Worm (Caenorhabditis elegans) whole organism, young adult: Measurements from ENCODE around the gene F43G6.16.
A peak's percentile ranks its signal among the peaks of the same experiment; 100 is the strongest.

Experiments used
- C17E4.6 ChIP-seq: fragments of 200-800 bp; sonication (Bioruptor generic); IDR thresholded peaks from 2 replicates; pipeline ENCODE4 v1.3.6; 2022; ENCODE audit warnings: missing genetic modification reagents, missing genetic modification characterization, missing compliant biosample characterization
- D2030.7 ChIP-seq: fragments of 200-800 bp; sonication (Bioruptor generic); IDR thresholded peaks from 2 replicates; pipeline ENCODE4 v1.3.6; 2022; ENCODE audit warnings: missing genetic modification reagents, missing genetic modification characterization, missing compliant biosample characterization
- F22D6.2 ChIP-seq: sonication (generic microtip); optimal IDR thresholded peaks from 2 replicates; lab custom pipeline; 2016; ENCODE audit warnings: mild to moderate bottlenecking, missing genetic modification characterization, missing compliant biosample characterization
- F49E8.2 ChIP-seq: sonication (generic microtip); optimal IDR thresholded peaks from 3 replicates; lab custom pipeline; 2017; ENCODE audit warnings: missing genetic modification characterization, mild to moderate bottlenecking, missing compliant biosample characterization, antibody characterized with exemption, moderate library complexity; ENCODE audit not compliant: insufficient read depth
- F55B11.4 ChIP-seq: sonication (generic microtip); optimal IDR thresholded peaks from 2 replicates; lab custom pipeline; 2016; ENCODE audit warnings: missing compliant biosample characterization, missing genetic modification characterization, borderline replicate concordance; ENCODE audit not compliant: insufficient read depth
- F57A8.1 ChIP-seq: fragments of 200-800 bp; sonication (Bioruptor generic); optimal IDR thresholded peaks from 2 replicates; lab custom pipeline; 2018; ENCODE audit warnings: mild to moderate bottlenecking, missing genetic modification characterization, moderate library complexity, missing compliant biosample characterization
- F57C9.4 ChIP-seq: sonication (generic microtip); optimal IDR thresholded peaks from 2 replicates; lab custom pipeline; 2017; ENCODE audit warnings: mild to moderate bottlenecking, missing genetic modification characterization, missing compliant biosample characterization
- T26A5.8 ChIP-seq: sonication (generic microtip); optimal IDR thresholded peaks from 2 replicates; lab custom pipeline; 2016; ENCODE audit warnings: missing genetic modification characterization, missing compliant biosample characterization
- Y53F4B.3 ChIP-seq: fragments of 200-800 bp; sonication (Bioruptor generic); IDR thresholded peaks from 2 replicates; pipeline ENCODE4 v1.3.6; 2022; ENCODE audit warnings: missing genetic modification reagents, missing genetic modification characterization, missing compliant biosample characterization
- ZK185.1 ChIP-seq: sonication (generic microtip); optimal IDR thresholded peaks from 2 replicates; lab custom pipeline; 2016; ENCODE audit warnings: mild to moderate bottlenecking, missing genetic modification characterization, missing compliant biosample characterization; ENCODE audit not compliant: poor library complexity, severe bottlenecking
- aptf-2 ChIP-seq: fragments of 200-800 bp; sonication (Bioruptor generic); conservative IDR thresholded peaks from 2 replicates; pipeline ENCODE4 v1.3.6; 2022; ENCODE audit warnings: missing genetic modification reagents, missing genetic modification characterization, missing compliant biosample characterization
- aptf-3 ChIP-seq: fragments of 200-800 bp; sonication (Bioruptor generic); IDR thresholded peaks from 2 replicates; pipeline ENCODE4 v1.3.6; 2022; ENCODE audit warnings: missing genetic modification characterization, missing compliant biosample characterization
- attf-6 ChIP-seq: fragments of 200-800 bp; sonication (Bioruptor generic); IDR thresholded peaks from 2 replicates; pipeline ENCODE4 v1.3.6; 2022; ENCODE audit warnings: missing genetic modification reagents, missing genetic modification characterization, missing compliant biosample characterization
- cebp-2 ChIP-seq: fragments of 200-800 bp; sonication (Bioruptor generic); IDR thresholded peaks from 2 replicates; pipeline ENCODE4 v1.3.6; 2022; ENCODE audit warnings: missing genetic modification characterization, missing compliant biosample characterization
- ceh-27 ChIP-seq: fragments of 200-800 bp; sonication (Bioruptor generic); optimal IDR thresholded peaks from 2 replicates; lab custom pipeline; 2018; ENCODE audit warnings: mild to moderate bottlenecking, missing genetic modification characterization, moderate library complexity, missing compliant biosample characterization
- ceh-58 ChIP-seq: fragments of 200-800 bp; sonication (Bioruptor generic); IDR thresholded peaks from 2 replicates; pipeline ENCODE4 v1.3.6; 2022; ENCODE audit warnings: missing genetic modification characterization, missing compliant biosample characterization
- chd-7 ChIP-seq: sonication (generic microtip); optimal IDR thresholded peaks from 2 replicates; lab custom pipeline; 2016; ENCODE audit warnings: mild to moderate bottlenecking, missing genetic modification characterization, moderate library complexity, missing compliant biosample characterization
- dpl-1 ChIP-seq: fragments of 150-350 bp; optimal IDR thresholded peaks from 2 replicates; lab custom pipeline; 2014; ENCODE audit warnings: missing biosample characterization, missing genetic modification reagents, missing genetic modification characterization
- efl-1 ChIP-seq: fragments of 150-350 bp; optimal IDR thresholded peaks from 2 replicates; lab custom pipeline; 2014; ENCODE audit warnings: missing biosample characterization, missing genetic modification reagents, missing genetic modification characterization
- egl-18 ChIP-seq: fragments of 200-800 bp; sonication (Bioruptor generic); IDR thresholded peaks from 2 replicates; pipeline ENCODE4 v1.3.6; 2022; ENCODE audit warnings: missing genetic modification reagents, missing genetic modification characterization, missing compliant biosample characterization
- ekl-4 ChIP-seq: fragments of 200-800 bp; sonication (Bioruptor generic); IDR thresholded peaks from 2 replicates; pipeline ENCODE4 v1.3.6; 2022; ENCODE audit warnings: missing genetic modification reagents, missing genetic modification characterization, missing compliant biosample characterization
- fkh-3 ChIP-seq: sonication (generic microtip); optimal IDR thresholded peaks from 2 replicates; lab custom pipeline; 2016; ENCODE audit warnings: mild to moderate bottlenecking, missing genetic modification characterization, missing compliant biosample characterization
- gei-17 ChIP-seq: fragments of 200-800 bp; sonication (Bioruptor generic); optimal IDR thresholded peaks from 2 replicates; lab custom pipeline; 2018; ENCODE audit warnings: mild to moderate bottlenecking, missing genetic modification characterization, missing compliant biosample characterization
- him-1 ChIP-seq: sonication (generic microtip); optimal IDR thresholded peaks from 2 replicates; lab custom pipeline; 2016; ENCODE audit warnings: missing genotype, missing genetic modification reagents, missing genetic modification characterization, missing compliant biosample characterization
- hsf-1 ChIP-seq: fragments of 200-800 bp; sonication (Bioruptor generic); IDR thresholded peaks from 2 replicates; pipeline ENCODE4 v1.3.6; 2022; ENCODE audit warnings: missing genetic modification reagents, missing genetic modification characterization, missing compliant biosample characterization
- let-526 ChIP-seq: fragments of 200-800 bp; sonication (Bioruptor generic); IDR thresholded peaks from 2 replicates; pipeline ENCODE4 v1.3.6; 2022; ENCODE audit warnings: missing genetic modification reagents, missing genetic modification characterization, missing compliant biosample characterization
- let-607 ChIP-seq, 2 experiments: fragments of 200-800 bp in 1 of 2; sonication (Bioruptor generic) in 1 of 2; sonication (generic microtip) in 1 of 2; optimal IDR thresholded peaks; 2 replicates each; lab custom pipeline; 2016 to 2018; ENCODE audit warnings: mild to moderate bottlenecking in 2 of 2, missing compliant biosample characterization in 2 of 2, missing genetic modification characterization in 2 of 2, moderate library complexity in 2 of 2, missing genotype in 1 of 2
- lir-1 ChIP-seq: fragments of 200-800 bp; sonication (Bioruptor generic); conservative IDR thresholded peaks from 2 replicates; pipeline ENCODE4 v1.3.6; 2022; ENCODE audit warnings: missing genetic modification reagents, missing genetic modification characterization, missing compliant biosample characterization
- lsy-27 ChIP-seq: sonication (generic microtip); optimal IDR thresholded peaks from 2 replicates; lab custom pipeline; 2017; ENCODE audit warnings: missing genetic modification characterization, mild to moderate bottlenecking, missing compliant biosample characterization, antibody characterized with exemption, missing genotype, borderline replicate concordance; ENCODE audit not compliant: insufficient read depth
- nfya-1 ChIP-seq: sonication (generic microtip); optimal IDR thresholded peaks from 2 replicates; lab custom pipeline; 2017; ENCODE audit warnings: antibody characterized with exemption, missing compliant biosample characterization, missing genetic modification characterization, borderline replicate concordance; ENCODE audit not compliant: insufficient read depth
- nfyb-1 ChIP-seq: fragments of 200-800 bp; sonication (Bioruptor generic); IDR thresholded peaks from 2 replicates; pipeline ENCODE4 v1.3.6; 2022; ENCODE audit warnings: missing genetic modification reagents, missing genetic modification characterization, missing compliant biosample characterization
- nhr-120 ChIP-seq: fragments of 200-800 bp; sonication (Bioruptor generic); IDR thresholded peaks from 2 replicates; pipeline ENCODE4 v1.3.6; 2022; ENCODE audit warnings: missing genetic modification characterization, missing compliant biosample characterization
- nhr-179 ChIP-seq: sonication (generic microtip); optimal IDR thresholded peaks from 2 replicates; lab custom pipeline; 2016; ENCODE audit warnings: mild to moderate bottlenecking, missing genetic modification characterization, missing compliant biosample characterization
- nhr-27 ChIP-seq: fragments of 200-800 bp; sonication (Bioruptor generic); optimal IDR thresholded peaks from 2 replicates; lab custom pipeline; 2018; ENCODE audit warnings: mild to moderate bottlenecking, missing genetic modification characterization, moderate library complexity, missing compliant biosample characterization
- rcor-1 ChIP-seq: fragments of 200-800 bp; sonication (Bioruptor generic); IDR thresholded peaks from 2 replicates; pipeline ENCODE4 v1.3.6; 2022; ENCODE audit warnings: missing genetic modification reagents, missing genetic modification characterization, missing compliant biosample characterization
- rpc-1 ChIP-seq, 2 experiments: fragments of 150-350 bp in 1 of 2; sonication (generic microtip) in 1 of 2; optimal IDR thresholded peaks; 2 replicates each; lab custom pipeline; 2014 to 2018; ENCODE audit warnings: missing biosample characterization in 1 of 2, missing genetic modification characterization in 1 of 2, missing genetic modification reagents in 1 of 2, missing genotype in 1 of 2
- sea-2 ChIP-seq: fragments of 200-800 bp; sonication (Bioruptor generic); IDR thresholded peaks from 2 replicates; pipeline ENCODE4 v1.3.6; 2022; ENCODE audit warnings: missing genetic modification characterization, missing compliant biosample characterization
- somi-1 ChIP-seq: fragments of 200-800 bp; sonication (Bioruptor generic); optimal IDR thresholded peaks from 2 replicates; lab custom pipeline; 2018; ENCODE audit warnings: mild to moderate bottlenecking, missing genetic modification characterization, missing compliant biosample characterization
- sptf-2 ChIP-seq: fragments of 200-800 bp; sonication (Bioruptor generic); optimal IDR thresholded peaks from 2 replicates; lab custom pipeline; 2018; ENCODE audit warnings: mild to moderate bottlenecking, missing genetic modification characterization, missing compliant biosample characterization
- tbx-9 ChIP-seq: sonication (generic microtip); optimal IDR thresholded peaks from 2 replicates; lab custom pipeline; 2016; ENCODE audit warnings: borderline replicate concordance, missing genetic modification characterization, inconsistent platforms, missing compliant biosample characterization
- zim-3 ChIP-seq: sonication (generic microtip); optimal IDR thresholded peaks from 2 replicates; lab custom pipeline; 2017; ENCODE audit warnings: mild to moderate bottlenecking, missing genetic modification characterization, moderate library complexity, missing compliant biosample characterization
- ztf-22 ChIP-seq: fragments of 200-800 bp; sonication (Bioruptor generic); optimal IDR thresholded peaks from 2 replicates; lab custom pipeline; 2018; ENCODE audit warnings: mild to moderate bottlenecking, missing genetic modification characterization, moderate library complexity, missing compliant biosample characterization
- ztf-26 ChIP-seq: sonication (generic microtip); optimal IDR thresholded peaks from 2 replicates; lab custom pipeline; 2017; ENCODE audit warnings: missing genetic modification characterization, missing compliant biosample characterization
- ztf-28 ChIP-seq: fragments of 200-800 bp; sonication (Bioruptor generic); IDR thresholded peaks from 2 replicates; pipeline ENCODE4 v1.3.6; 2022; ENCODE audit warnings: missing genetic modification reagents, missing genetic modification characterization, missing compliant biosample characterization
- ztf-3 ChIP-seq: fragments of 200-800 bp; sonication (Bioruptor generic); optimal IDR thresholded peaks from 2 replicates; lab custom pipeline; 2018; ENCODE audit warnings: mild to moderate bottlenecking, missing genetic modification characterization, missing compliant biosample characterization
- ztf-6 ChIP-seq: fragments of 200-800 bp; sonication (Bioruptor generic); IDR thresholded peaks from 2 replicates; pipeline ENCODE4 v1.3.6; 2022; ENCODE audit warnings: missing genetic modification reagents, missing genetic modification characterization, missing compliant biosample characterization

Gene F43G6.16

ce11 chrII:11759277-11759676, 23.2 kb downstream of the F43G6.16 start, which contains the start of the genes F44E5.4 and F44E5.5 (continued):
- TF ChIP-seq nfyb-1 (peak; percentile 99), ztf-28 (peak; percentile 79), C17E4.6 (peak; percentile 97), gei-17 (peak; percentile 89), somi-1 (GFP tag; lab: Kevin White, UChicago) (peak; percentile 97), sea-2 (GFP tag; lab: Robert Waterston, UW) (peak; percentile 99), let-607 (tag; optimal IDR thresholded peaks at IDR 0.05; lab: Kevin White, UChicago) (peak; percentile 88 to 90), rcor-1 (GFP tag; lab: Robert Waterston, UW) (peak; percentile 92), let-526 (GFP tag; lab: Robert Waterston, UW) (peak; percentile 100), lir-1 (GFP tag; lab: Robert Waterston, UW) (peak; percentile 94), ztf-22 (GFP tag; lab: Kevin White, UChicago) (peak; percentile 97), chd-7 (tag; lab: Kevin White, UChicago) (peak; percentile 99), nhr-27 (tag; lab: Kevin White, UChicago) (peak; percentile 98), cebp-2 (GFP tag; lab: Robert Waterston, UW) (peak; percentile 100), aptf-2 (GFP tag; lab: Robert Waterston, UW) (peak; percentile 88), hsf-1 (GFP tag; lab: Robert Waterston, UW) (peak; percentile 100), ZK185.1 (tag; lab: Kevin White, UChicago) (peak; percentile 65)

ce11 chrII:11756684-11757107, 25.7 kb downstream of the F43G6.16 start:
- TF ChIP-seq ztf-26 (tag; lab: Kevin White, UChicago) (peak; percentile 75), Y53F4B.3 (GFP tag; lab: Robert Waterston, UW) (no peak), lsy-27 (tag; lab: Kevin White, UChicago) (no peak), ceh-27 (GFP tag; lab: Kevin White, UChicago) (no peak), nfya-1 (no peak), chd-7 (tag; lab: Kevin White, UChicago) (no peak), let-607 (tag; optimal IDR thresholded peaks at IDR 0.05; lab: Kevin White, UChicago) (peak in 1 of 2 experiments; percentile 65), F57A8.1 (no peak), zim-3 (tag; lab: Kevin White, UChicago) (peak; percentile 61), dpl-1 (GFP tag; lab: Kevin White, UChicago) (no peak), fkh-3 (no peak), tbx-9 (tag; lab: Kevin White, UChicago) (no peak), T26A5.8 (tag; lab: Kevin White, UChicago) (no peak), ztf-6 (no peak), ekl-4 (GFP tag; lab: Robert Waterston, UW) (0 out of 2 replicates have a peak, but pooled peaks have one; percentile 38), F55B11.4 (tag; lab: Kevin White, UChicago) (no peak), rpc-1 (optimal IDR thresholded peaks at IDR 0.05; lab: Kevin White, UChicago) (no peak), rpc-1 (tag; optimal IDR thresholded peaks at IDR 0.05; lab: Kevin White, UChicago) (no peak), D2030.7 (GFP tag; lab: Robert Waterston, UW) (0 out of 2 replicates have a peak, but pooled peaks have one; percentile 11), F57C9.4 (tag; lab: Kevin White, UChicago) (no peak), nhr-179 (tag; lab: Kevin White, UChicago) (no peak), ZK185.1 (tag; lab: Kevin White, UChicago) (peak; percentile 12), sptf-2 (GFP tag; lab: Kevin White, UChicago) (no peak), ceh-58 (no peak), him-1 (tag; lab: Kevin White, UChicago) (no peak), egl-18 (no peak), ztf-3 (GFP tag; lab: Kevin White, UChicago) (peak; percentile 49), efl-1 (no peak), attf-6 (GFP tag; lab: Robert Waterston, UW) (peak; percentile 45; the same call in 1 of the 2 replicates), F22D6.2 (tag; lab: Kevin White, UChicago) (no peak), aptf-3 (GFP tag; lab: Robert Waterston, UW) (no peak), nhr-120 (GFP tag; lab: Robert Waterston, UW) (no peak), F49E8.2 (no peak)
